Fruit fly (Drosophila melanogaster) whole organism, prepupa: ENCODE measurements around the gene CG43121.

Experiments used
- Blimp-1 ChIP-seq: fragments of 200-800 bp; sonication (Bioruptor generic); optimal IDR thresholded peaks from 3 replicates; lab custom pipeline; 2017; ENCODE audit warnings: missing biosample characterization, missing genetic modification characterization, mild to moderate bottlenecking, moderate library complexity, missing genetic modification reagents
- CG10631 ChIP-seq: fragments of 200-800 bp; sonication (Bioruptor generic); optimal IDR thresholded peaks from 2 replicates; lab custom pipeline; 2016; ENCODE audit warnings: missing biosample characterization, missing genetic modification characterization
- CG10669 ChIP-seq: fragments of 200-800 bp; sonication (Bioruptor generic); optimal IDR thresholded peaks from 3 replicates; lab custom pipeline; 2018; ENCODE audit warnings: missing biosample characterization, mild to moderate bottlenecking, missing genetic modification characterization, moderate library complexity
- CG11902 ChIP-seq: fragments of 200-800 bp; sonication (Bioruptor generic); optimal IDR thresholded peaks from 3 replicates; lab custom pipeline; 2016; ENCODE audit warnings: missing biosample characterization, missing genetic modification characterization
- CG1621 ChIP-seq: fragments of 200-800 bp; sonication (Bioruptor generic); optimal IDR thresholded peaks from 3 replicates; lab custom pipeline; 2018; ENCODE audit warnings: missing biosample characterization, mild to moderate bottlenecking, missing genetic modification characterization
- CG16779 ChIP-seq: fragments of 200-800 bp; sonication (Bioruptor generic); optimal IDR thresholded peaks from 3 replicates; lab custom pipeline; 2017; ENCODE audit warnings: missing biosample characterization, mild to moderate bottlenecking, missing genetic modification characterization
- CG3032 ChIP-seq: fragments of 200-800 bp; optimal IDR thresholded peaks from 2 replicates; lab custom pipeline; 2019; ENCODE audit warnings: missing biosample characterization, mild to moderate bottlenecking, missing genetic modification characterization, moderate library complexity
- CG31627 ChIP-seq: fragments of 200-800 bp; sonication (Bioruptor generic); optimal IDR thresholded peaks from 3 replicates; lab custom pipeline; 2016; ENCODE audit warnings: missing biosample characterization, missing genetic modification characterization
- CG32006 ChIP-seq: fragments of 200-800 bp; sonication (Bioruptor generic); optimal IDR thresholded peaks from 3 replicates; lab custom pipeline; 2017; ENCODE audit warnings: missing biosample characterization, mild to moderate bottlenecking, missing genetic modification characterization
- CG34406 ChIP-seq: fragments of 200-800 bp; sonication (Bioruptor generic); optimal IDR thresholded peaks from 3 replicates; lab custom pipeline; 2016; ENCODE audit warnings: missing biosample characterization, missing genetic modification characterization
- CG3919 ChIP-seq: fragments of 200-800 bp; sonication (Bioruptor generic); optimal IDR thresholded peaks from 3 replicates; lab custom pipeline; 2016; ENCODE audit warnings: missing biosample characterization, missing genetic modification characterization
- CG6163 ChIP-seq: fragments of 200-800 bp; sonication (Bioruptor generic); IDR thresholded peaks from 3 replicates; pipeline ENCODE4 v1.3.6; 2022; ENCODE audit warnings: missing biosample characterization, missing genetic modification characterization
- CG6808 ChIP-seq: fragments of 200-800 bp; sonication (Bioruptor generic); optimal IDR thresholded peaks from 3 replicates; lab custom pipeline; 2017; ENCODE audit warnings: missing biosample characterization, missing genetic modification characterization, mild to moderate bottlenecking, moderate library complexity, missing genetic modification reagents
- CG7368 ChIP-seq: fragments of 200-800 bp; sonication (Bioruptor generic); optimal IDR thresholded peaks from 3 replicates; lab custom pipeline; 2016; ENCODE audit warnings: missing biosample characterization, missing genetic modification characterization
- CG8119 ChIP-seq: fragments of 200-800 bp; sonication (Bioruptor generic); IDR thresholded peaks from 3 replicates; pipeline ENCODE4 v1.3.6; 2022; ENCODE audit warnings: missing biosample characterization, missing genetic modification characterization
- CG8632 ChIP-seq: fragments of 200-800 bp; sonication (Bioruptor generic); optimal IDR thresholded peaks from 3 replicates; lab custom pipeline; 2016; ENCODE audit warnings: missing biosample characterization, missing genetic modification characterization
- CG9139 ChIP-seq: fragments of 200-800 bp; sonication (Bioruptor generic); optimal IDR thresholded peaks from 3 replicates; lab custom pipeline; 2017; ENCODE audit warnings: missing biosample characterization, mild to moderate bottlenecking, missing genetic modification characterization
- Eip75B ChIP-seq: fragments of 200-800 bp; sonication (Bioruptor generic); optimal IDR thresholded peaks from 3 replicates; lab custom pipeline; 2016; ENCODE audit warnings: missing biosample characterization, missing genetic modification characterization
- Eip78C ChIP-seq: fragments of 200-800 bp; sonication (Bioruptor generic); peaks from one replicate; lab custom pipeline; 2016; ENCODE audit warnings: missing biosample characterization, missing genetic modification characterization
- Eip93F ChIP-seq: fragments of 200-800 bp; sonication (Bioruptor generic); optimal IDR thresholded peaks from 2 replicates; lab custom pipeline; 2016; ENCODE audit warnings: missing biosample characterization, mild to moderate bottlenecking, missing genetic modification characterization
- Ets21C ChIP-seq: fragments of 200-800 bp; sonication (Bioruptor generic); optimal IDR thresholded peaks from 3 replicates; lab custom pipeline; 2016; ENCODE audit warnings: missing biosample characterization, missing genetic modification characterization
- Ets96B ChIP-seq: fragments of 200-800 bp; optimal IDR thresholded peaks from 2 replicates; lab custom pipeline; 2019; ENCODE audit warnings: missing biosample characterization, mild to moderate bottlenecking, missing genetic modification characterization, moderate library complexity
- Gug ChIP-seq: fragments of 200-800 bp; sonication (Bioruptor generic); IDR thresholded peaks from 2 replicates; pipeline ENCODE4 v1.3.6; 2022; ENCODE audit warnings: missing biosample characterization, missing genetic modification characterization
- Hr38 ChIP-seq: sonication (Bioruptor generic); optimal IDR thresholded peaks from 2 replicates; lab custom pipeline; 2016; ENCODE audit warnings: missing biosample characterization, missing genetic modification characterization
- Hr4 ChIP-seq: fragments of 200-800 bp; sonication (Bioruptor generic); optimal IDR thresholded peaks from 3 replicates; lab custom pipeline; 2016; ENCODE audit warnings: missing biosample characterization, missing genetic modification characterization
- Lpt ChIP-seq: fragments of 200-800 bp; sonication (Bioruptor generic); optimal IDR thresholded peaks from 3 replicates; lab custom pipeline; 2016; ENCODE audit warnings: missing biosample characterization, missing genetic modification characterization
- Sox102F ChIP-seq: fragments of 200-800 bp; sonication (Bioruptor generic); optimal IDR thresholded peaks from 2 replicates; lab custom pipeline; 2016; ENCODE audit warnings: missing biosample characterization, mild to moderate bottlenecking, missing genetic modification characterization
- Sox15 ChIP-seq: fragments of 200-800 bp; sonication (Bioruptor generic); optimal IDR thresholded peaks from 3 replicates; lab custom pipeline; 2016; ENCODE audit warnings: missing biosample characterization, missing genetic modification characterization
- achi ChIP-seq: fragments of 200-800 bp; sonication (Bioruptor generic); optimal IDR thresholded peaks from 3 replicates; lab custom pipeline; 2016; ENCODE audit warnings: missing biosample characterization, missing genetic modification characterization
- acj6 ChIP-seq: fragments of 200-800 bp; sonication (Bioruptor generic); optimal IDR thresholded peaks from 3 replicates; lab custom pipeline; 2016; ENCODE audit warnings: missing biosample characterization, missing genetic modification characterization
- cyc ChIP-seq: fragments of 200-800 bp; sonication (Bioruptor generic); optimal IDR thresholded peaks from 3 replicates; lab custom pipeline; 2016; ENCODE audit warnings: missing biosample characterization, missing genetic modification characterization
- dac ChIP-seq: fragments of 200-800 bp; sonication (Bioruptor generic); optimal IDR thresholded peaks from 2 replicates; lab custom pipeline; 2017; ENCODE audit warnings: missing biosample characterization, mild to moderate bottlenecking, missing genetic modification characterization
- dsx ChIP-seq: fragments of 200-800 bp; optimal IDR thresholded peaks from 3 replicates; lab custom pipeline; 2019; ENCODE audit warnings: missing biosample characterization, mild to moderate bottlenecking, missing genetic modification characterization, moderate library complexity; ENCODE audit not compliant: poor library complexity, severe bottlenecking
- eg ChIP-seq: fragments of 200-800 bp; sonication (Bioruptor generic); IDR thresholded peaks from 3 replicates; pipeline ENCODE4 v1.3.6; 2022; ENCODE audit warnings: missing biosample characterization, missing genetic modification characterization
- esn ChIP-seq: fragments of 200-800 bp; sonication (Bioruptor generic); optimal IDR thresholded peaks from 2 replicates; lab custom pipeline; 2016; ENCODE audit warnings: missing biosample characterization, mild to moderate bottlenecking, missing genetic modification characterization, moderate library complexity
- fd59A ChIP-seq: fragments of 200-800 bp; sonication (Bioruptor generic); optimal IDR thresholded peaks from 2 replicates; lab custom pipeline; 2017; ENCODE audit warnings: missing biosample characterization, mild to moderate bottlenecking, missing genetic modification characterization, missing genetic modification reagents
- fd85E ChIP-seq: fragments of 200-800 bp; sonication (Bioruptor generic); optimal IDR thresholded peaks from 3 replicates; lab custom pipeline; 2016; ENCODE audit warnings: missing biosample characterization, missing genetic modification characterization
- fkh ChIP-seq: fragments of 200-800 bp; sonication (Bioruptor generic); optimal IDR thresholded peaks from 3 replicates; lab custom pipeline; 2017; ENCODE audit warnings: missing biosample characterization, mild to moderate bottlenecking, missing genetic modification characterization, moderate library complexity
- lz ChIP-seq: fragments of 200-800 bp; sonication (Bioruptor generic); optimal IDR thresholded peaks from 3 replicates; lab custom pipeline; 2016; ENCODE audit warnings: missing biosample characterization, missing genetic modification characterization
- net ChIP-seq: fragments of 200-800 bp; sonication (Bioruptor generic); optimal IDR thresholded peaks from 3 replicates; lab custom pipeline; 2016; ENCODE audit warnings: missing biosample characterization, missing genetic modification characterization
- salr ChIP-seq, 2 experiments: fragments of 200-800 bp; sonication (Bioruptor generic); optimal IDR thresholded peaks; 3 replicates each; lab custom pipeline; 2016 to 2018; ENCODE audit warnings: missing biosample characterization in 2 of 2, missing genetic modification characterization in 2 of 2, mild to moderate bottlenecking in 1 of 2
- svp ChIP-seq: fragments of 200-800 bp; sonication (Bioruptor generic); peaks from one replicate; lab custom pipeline; 2016; ENCODE audit warnings: missing biosample characterization, missing genetic modification characterization
- topi ChIP-seq: fragments of 200-800 bp; sonication (Bioruptor generic); optimal IDR thresholded peaks from 3 replicates; lab custom pipeline; 2016; ENCODE audit warnings: missing biosample characterization, missing genetic modification characterization
- vri ChIP-seq: fragments of 200-800 bp; sonication (Bioruptor generic); optimal IDR thresholded peaks from 3 replicates; lab custom pipeline; 2016; ENCODE audit warnings: missing biosample characterization, mild to moderate bottlenecking, missing genetic modification characterization

The CG43121 gene

DNA sequence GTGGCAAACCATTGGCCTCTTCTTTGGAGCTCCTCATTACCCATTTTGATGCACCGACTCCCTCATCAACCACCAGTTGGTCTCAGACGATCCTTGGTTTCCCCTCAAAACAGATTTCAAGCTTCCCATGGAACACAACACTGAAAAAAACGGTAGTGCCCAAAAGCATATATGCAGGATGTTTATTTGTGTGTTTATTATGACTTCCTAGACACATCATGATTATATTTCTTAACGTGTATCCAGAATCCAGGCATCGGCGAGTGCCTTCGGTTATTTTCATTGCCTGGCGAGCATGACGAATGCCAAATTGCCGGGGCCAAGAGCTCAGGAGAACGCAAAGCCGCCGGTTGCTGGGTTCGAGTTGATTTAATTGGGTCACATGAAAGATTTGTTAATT lies 32.5 kb downstream of the CG43121 start (continued):
- no peak for TF ChIP-seq CG8632 (GFP tag; lab: Kevin White, UChicago)
- no peak for TF ChIP-seq CG16779
- no peak for TF ChIP-seq topi (GFP tag; lab: Kevin White, UChicago)
- no peak for TF ChIP-seq Eip93F
- TF ChIP-seq CG10669 = peak; percentile 2
- TF ChIP-seq CG7368 (GFP tag; lab: Kevin White, UChicago) = no peak
- no peak for TF ChIP-seq lz (GFP tag; lab: Kevin White, UChicago)
- TF ChIP-seq CG1621 (tag; lab: Kevin White, UChicago) = peak; percentile 15
- TF ChIP-seq CG6808 (GFP tag; lab: Kevin White, UChicago) = peak; percentile 30
- TF ChIP-seq Eip75B = no peak
- TF ChIP-seq Lpt (GFP tag; lab: Kevin White, UChicago) = no peak
- TF ChIP-seq CG6163 (GFP tag; lab: Robert Waterston, UW) = peak; percentile 25; the same call in 1 of the 3 replicates

- TF ChIP-seq Sox102F (peak; percentile 8), Eip78C (GFP tag; lab: Kevin White, UChicago) (peak; percentile 62), svp (GFP tag; lab: Kevin White, UChicago) (peak; percentile 29), topi (GFP tag; lab: Kevin White, UChicago) (no peak), dsx (peak; percentile 64), acj6 (GFP tag; lab: Kevin White, UChicago) (no peak), CG11902 (GFP tag; lab: Kevin White, UChicago) (no peak), Eip93F (no peak)
These were observed 34.3 kb downstream of the CG43121 start for dm6 chr3L:14637705-14638529.

DNA sequence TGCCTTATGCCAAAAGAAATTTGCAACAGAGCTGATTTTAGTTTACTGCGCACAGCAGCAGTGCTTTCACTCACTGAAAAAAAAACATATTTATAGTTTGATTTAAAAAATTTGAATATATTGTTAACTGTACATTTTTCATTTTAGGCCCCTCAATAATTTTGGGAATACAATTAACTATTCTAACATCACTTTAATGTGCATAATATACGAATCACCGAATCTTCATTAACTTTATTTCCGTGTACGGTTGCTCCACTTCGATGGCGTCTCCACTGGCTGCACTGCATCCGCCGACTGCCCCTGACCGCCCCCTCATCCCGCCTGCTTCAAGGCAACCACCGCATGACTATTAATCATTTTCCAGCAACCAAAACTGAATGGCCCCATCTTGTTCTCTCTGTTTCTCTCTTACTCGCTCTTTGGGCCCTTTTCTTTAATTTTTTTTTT lies 35.5 kb downstream of the CG43121 start:
- TF ChIP-seq dac (GFP tag; lab: Kevin White, UChicago) (peak; percentile 82), achi (peak; percentile 94), CG7368 (GFP tag; lab: Kevin White, UChicago) (peak; percentile 93), fkh (no peak), CG31627 (peak; percentile 85), acj6 (GFP tag; lab: Kevin White, UChicago) (peak; percentile 91), eg (GFP tag; lab: Robert Waterston, UW) (peak; percentile 93), Lpt (GFP tag; lab: Kevin White, UChicago) (peak; percentile 89), CG3032 (tag; lab: Kevin White, UChicago) (peak; percentile 87), CG32006 (peak; percentile 93), CG10631 (GFP tag; lab: Kevin White, UChicago) (peak; percentile 95), CG9139 (peak; percentile 85), CG8119 (peak; percentile 94), CG1621 (tag; lab: Kevin White, UChicago) (peak; percentile 86), Hr4 (GFP tag; lab: Kevin White, UChicago) (peak; percentile 90), Gug (GFP tag; lab: Robert Waterston, UW) (peak; percentile 88), salr (GFP tag; optimal IDR thresholded peaks at IDR 0.05; lab: Kevin White, UChicago) (peak; percentile 74 to 89), Ets21C (GFP tag; lab: Kevin White, UChicago) (peak; percentile 72), dsx (peak; percentile 88), Eip93F (peak; percentile 60), CG3919 (GFP tag; lab: Kevin White, UChicago) (peak; percentile 96), CG10669 (peak; percentile 92), Ets96B (tag; lab: Kevin White, UChicago) (peak; percentile 92), lz (GFP tag; lab: Kevin White, UChicago) (peak; percentile 90), Hr38 (GFP tag; lab: Kevin White, UChicago) (no peak), Sox15 (GFP tag; lab: Kevin White, UChicago) (peak; percentile 83), svp (GFP tag; lab: Kevin White, UChicago) (peak; percentile 95), fd85E (GFP tag; lab: Kevin White, UChicago) (peak; percentile 80), fd59A (GFP tag; lab: Kevin White, UChicago) (peak; percentile 89), CG6163 (GFP tag; lab: Robert Waterston, UW) (peak; percentile 96), vri (GFP tag; lab: Kevin White, UChicago) (peak; percentile 83), cyc (GFP tag; lab: Kevin White, UChicago) (peak; percentile 90), Blimp-1 (peak; percentile 79), topi (GFP tag; lab: Kevin White, UChicago) (peak; percentile 92), esn (GFP tag; lab: Kevin White, UChicago) (peak; percentile 94), net (GFP tag; lab: Kevin White, UChicago) (peak; percentile 89), CG8632 (GFP tag; lab: Kevin White, UChicago) (peak; percentile 91), CG34406 (GFP tag; lab: Kevin White, UChicago) (peak; percentile 92)
